Fruit fly (Drosophila melanogaster) whole organism, embryonic: ENCODE results near the gene APP-BP1.

ENCODE experiments used
- Abd-B ChIP-seq: fragments of 200-800 bp; sonication (Bioruptor generic); optimal IDR thresholded peaks from 2 replicates; lab custom pipeline; 2018; ENCODE audit warnings: missing biosample characterization, mild to moderate bottlenecking, missing genetic modification characterization, moderate library complexity
- CG12155 ChIP-seq: fragments of 200-800 bp; sonication (Bioruptor generic); optimal IDR thresholded peaks from 3 replicates; lab custom pipeline; 2016; ENCODE audit warnings: missing biosample characterization, missing genetic modification characterization
- CG13775 ChIP-seq: fragments of 200-800 bp; sonication (Bioruptor generic); optimal IDR thresholded peaks from 3 replicates; lab custom pipeline; 2017; ENCODE audit warnings: missing biosample characterization, mild to moderate bottlenecking, missing genetic modification characterization
- CG1529 ChIP-seq: fragments of 200-800 bp; sonication (Bioruptor generic); optimal IDR thresholded peaks from 3 replicates; lab custom pipeline; 2018; ENCODE audit warnings: missing biosample characterization, missing genetic modification characterization
- CG18262 ChIP-seq: fragments of 200-800 bp; optimal IDR thresholded peaks from 3 replicates; lab custom pipeline; 2019; ENCODE audit warnings: missing biosample characterization, mild to moderate bottlenecking, missing genetic modification characterization, moderate library complexity
- CG30020 ChIP-seq: fragments of 200-800 bp; optimal IDR thresholded peaks from 2 replicates; lab custom pipeline; 2019; ENCODE audit warnings: missing biosample characterization, mild to moderate bottlenecking, missing genetic modification characterization, moderate library complexity
- CG34224 ChIP-seq: fragments of 200-800 bp; sonication (Bioruptor generic); IDR thresholded peaks from 3 replicates; pipeline ENCODE4 v1.3.6; 2022; ENCODE audit warnings: missing biosample characterization, missing genetic modification characterization; ENCODE audit not compliant: partially characterized antibody
- CG34422 ChIP-seq: fragments of 200-800 bp; sonication (Bioruptor generic); IDR thresholded peaks from 3 replicates; pipeline ENCODE4 v1.3.6; 2022; ENCODE audit warnings: missing biosample characterization, missing genetic modification characterization
- CG43689 ChIP-seq: fragments of 200-800 bp; sonication (Bioruptor generic); IDR thresholded peaks from 2 replicates; pipeline ENCODE4 v1.3.6; 2022; ENCODE audit warnings: missing biosample characterization, missing genetic modification characterization
- CG6683 ChIP-seq: fragments of 200-800 bp; sonication (Bioruptor generic); optimal IDR thresholded peaks from 2 replicates; lab custom pipeline; 2017; ENCODE audit warnings: missing biosample characterization, mild to moderate bottlenecking, missing genetic modification characterization, missing genetic modification reagents
- CG7357 ChIP-seq: fragments of 200-800 bp; sonication (Bioruptor generic); IDR thresholded peaks from 3 replicates; pipeline ENCODE4 v1.3.6; 2022; ENCODE audit warnings: missing biosample characterization, missing genetic modification characterization
- CG7556 ChIP-seq: fragments of 200-800 bp; sonication (Bioruptor generic); optimal IDR thresholded peaks from 2 replicates; lab custom pipeline; 2017; ENCODE audit warnings: missing biosample characterization, mild to moderate bottlenecking, missing genetic modification characterization
- CG7786 ChIP-seq: fragments of 200-800 bp; sonication (Bioruptor generic); optimal IDR thresholded peaks from 2 replicates; lab custom pipeline; 2016; ENCODE audit warnings: missing biosample characterization, missing genetic modification characterization
- CG7963 ChIP-seq: fragments of 200-800 bp; sonication (Bioruptor generic); IDR thresholded peaks from 3 replicates; pipeline ENCODE4 v1.3.6; 2022; ENCODE audit warnings: missing biosample characterization, missing genetic modification characterization; ENCODE audit not compliant: partially characterized antibody
- CG8089 ChIP-seq: fragments of 200-800 bp; sonication (Bioruptor generic); optimal IDR thresholded peaks from 3 replicates; lab custom pipeline; 2016; ENCODE audit warnings: missing biosample characterization, missing genetic modification characterization
- CG8944 ChIP-seq: fragments of 200-800 bp; sonication (Bioruptor generic); optimal IDR thresholded peaks from 3 replicates; lab custom pipeline; 2016; ENCODE audit warnings: missing biosample characterization, missing genetic modification characterization
- CG9817 ChIP-seq: fragments of 200-800 bp; sonication (Bioruptor generic); optimal IDR thresholded peaks from 2 replicates; lab custom pipeline; 2018; ENCODE audit warnings: missing biosample characterization, mild to moderate bottlenecking, missing genetic modification characterization, moderate library complexity
- CkIIα-i1 ChIP-seq: fragments of 200-800 bp; sonication (Bioruptor generic); IDR thresholded peaks from 2 replicates; pipeline ENCODE4 v1.3.6; 2022; ENCODE audit warnings: missing biosample characterization, missing genetic modification characterization
- Dek ChIP-seq: fragments of 200-800 bp; sonication (Bioruptor generic); optimal IDR thresholded peaks from 3 replicates; lab custom pipeline; 2019; ENCODE audit warnings: missing biosample characterization, mild to moderate bottlenecking, missing genetic modification characterization, moderate library complexity
- Lpt ChIP-seq: fragments of >200 bp; optimal IDR thresholded peaks from 2 replicates; lab custom pipeline; 2018; ENCODE audit warnings: missing biosample characterization, missing genetic modification characterization
- Meics ChIP-seq: fragments of 200-800 bp; sonication (Bioruptor generic); optimal IDR thresholded peaks from 2 replicates; lab custom pipeline; 2017; ENCODE audit warnings: missing biosample characterization, mild to moderate bottlenecking, missing genetic modification characterization
- Mrtf ChIP-seq: fragments of 200-800 bp; sonication (Bioruptor generic); IDR thresholded peaks from 3 replicates; pipeline ENCODE4 v1.3.6; 2022; ENCODE audit warnings: missing biosample characterization, missing genetic modification characterization
- NC2α ChIP-seq: fragments of 200-800 bp; sonication (Bioruptor generic); optimal IDR thresholded peaks from 2 replicates; lab custom pipeline; 2016; ENCODE audit warnings: missing biosample characterization, missing genetic modification characterization
- NC2β ChIP-seq: fragments of 200-800 bp; sonication (Bioruptor generic); optimal IDR thresholded peaks from 2 replicates; lab custom pipeline; 2016; ENCODE audit warnings: missing biosample characterization, missing genetic modification characterization
- Neu2 ChIP-seq: fragments of 200-800 bp; sonication (Bioruptor generic); optimal IDR thresholded peaks from 3 replicates; lab custom pipeline; 2016; ENCODE audit warnings: missing biosample characterization, missing genetic modification characterization, borderline replicate concordance
- Oaz ChIP-seq: fragments of 200-800 bp; sonication (Bioruptor generic); IDR thresholded peaks from 2 replicates; pipeline ENCODE4 v1.3.6; 2022; ENCODE audit warnings: missing biosample characterization, missing genetic modification characterization
- Optix ChIP-seq: fragments of 200-800 bp; sonication (Bioruptor generic); IDR thresholded peaks from 3 replicates; pipeline ENCODE4 v1.3.6; 2022; ENCODE audit warnings: missing biosample characterization, missing genetic modification characterization
- Side ChIP-seq: fragments of 200-800 bp; sonication (Bioruptor generic); optimal IDR thresholded peaks from 2 replicates; lab custom pipeline; 2016; ENCODE audit warnings: missing biosample characterization, missing genetic modification characterization
- TFAM ChIP-seq: fragments of 200-800 bp; sonication (Bioruptor generic); optimal IDR thresholded peaks from 2 replicates; lab custom pipeline; 2017; ENCODE audit warnings: missing biosample characterization, missing genetic modification characterization, inconsistent platforms
- Trl ChIP-seq, 3 experiments: fragments of >200 bp in 2 of 3; fragments of 200-800 bp in 1 of 3; sonication (Bioruptor generic) in 1 of 3; optimal IDR thresholded peaks; 2 replicates in 1 of 3; 3 replicates in 2 of 3; lab custom pipeline; 2016 to 2017; ENCODE audit warnings: missing biosample characterization in 1 of 3, missing genetic modification characterization in 1 of 3
- Xbp1 ChIP-seq: fragments of 200-800 bp; sonication (Bioruptor generic); optimal IDR thresholded peaks from 3 replicates; lab custom pipeline; 2016; ENCODE audit warnings: missing biosample characterization, mild to moderate bottlenecking, missing genetic modification characterization
- dati ChIP-seq: fragments of 200-800 bp; sonication (Bioruptor generic); IDR thresholded peaks from 2 replicates; pipeline ENCODE4 v1.3.6; 2022; ENCODE audit warnings: missing biosample characterization, missing genetic modification characterization
- fu2 ChIP-seq: fragments of 200-800 bp; sonication (Bioruptor generic); optimal IDR thresholded peaks from 2 replicates; lab custom pipeline; 2016; ENCODE audit warnings: missing biosample characterization, missing genetic modification characterization
- gro ChIP-seq: fragments of 200-800 bp; sonication (Bioruptor generic); optimal IDR thresholded peaks from 2 replicates; lab custom pipeline; 2016; ENCODE audit warnings: missing biosample characterization, missing genetic modification characterization
- kni ChIP-seq: fragments of 200-800 bp; sonication (Bioruptor generic); optimal IDR thresholded peaks from 3 replicates; lab custom pipeline; 2017; ENCODE audit warnings: mild to moderate bottlenecking, missing biosample characterization, missing genetic modification reagents, missing genetic modification characterization
- mam ChIP-seq: fragments of 200-800 bp; sonication (Bioruptor generic); optimal IDR thresholded peaks from 3 replicates; lab custom pipeline; 2016; ENCODE audit warnings: missing biosample characterization, missing genetic modification characterization
- pfk ChIP-seq: fragments of 200-800 bp; sonication (Bioruptor generic); optimal IDR thresholded peaks from 2 replicates; lab custom pipeline; 2018; ENCODE audit warnings: missing biosample characterization, mild to moderate bottlenecking, missing genetic modification characterization, moderate library complexity
- pros ChIP-seq: fragments of 200-800 bp; sonication (Bioruptor generic); optimal IDR thresholded peaks from 3 replicates; lab custom pipeline; 2019; ENCODE audit warnings: missing biosample characterization, mild to moderate bottlenecking, missing genetic modification characterization, moderate library complexity
- pum ChIP-seq: fragments of 200-800 bp; sonication (Bioruptor generic); optimal IDR thresholded peaks from 2 replicates; lab custom pipeline; 2016; ENCODE audit warnings: missing biosample characterization, missing genetic modification characterization
- pzg ChIP-seq: fragments of 200-800 bp; sonication (Bioruptor generic); optimal IDR thresholded peaks from 3 replicates; lab custom pipeline; 2018; ENCODE audit warnings: missing biosample characterization, mild to moderate bottlenecking, missing genetic modification characterization, moderate library complexity
- sd ChIP-seq: fragments of 200-800 bp; sonication (Bioruptor generic); optimal IDR thresholded peaks from 3 replicates; lab custom pipeline; 2018; ENCODE audit warnings: missing biosample characterization, mild to moderate bottlenecking, missing genetic modification characterization, moderate library complexity
- seq ChIP-seq: fragments of 200-800 bp; sonication (Bioruptor generic); IDR thresholded peaks from 2 replicates; pipeline ENCODE4 v1.3.6; 2022; ENCODE audit warnings: missing biosample characterization, missing genetic modification characterization
- shn ChIP-seq: fragments of 200-800 bp; sonication (Bioruptor generic); optimal IDR thresholded peaks from 3 replicates; lab custom pipeline; 2016; ENCODE audit warnings: missing biosample characterization, missing genetic modification characterization
- sisA ChIP-seq: fragments of 200-800 bp; sonication (Bioruptor generic); IDR thresholded peaks from 2 replicates; pipeline ENCODE4 v1.3.6; 2022; ENCODE audit warnings: missing biosample characterization, missing genetic modification characterization
- slp2 ChIP-seq: fragments of 200-800 bp; sonication (Bioruptor generic); optimal IDR thresholded peaks from 2 replicates; lab custom pipeline; 2016; ENCODE audit warnings: missing biosample characterization, missing genetic modification characterization
- sna ChIP-seq: fragments of 200-800 bp; sonication (Bioruptor generic); IDR thresholded peaks from 2 replicates; pipeline ENCODE4 v1.3.6; 2022; ENCODE audit warnings: missing biosample characterization, missing genetic modification characterization; ENCODE audit not compliant: partially characterized antibody
- stwl ChIP-seq: fragments of 200-800 bp; sonication (Bioruptor generic); optimal IDR thresholded peaks from 3 replicates; lab custom pipeline; 2018; ENCODE audit warnings: missing biosample characterization, mild to moderate bottlenecking, missing genetic modification characterization, moderate library complexity
- tna ChIP-seq: fragments of 200-800 bp; sonication (Bioruptor generic); IDR thresholded peaks from 2 replicates; pipeline ENCODE4 v1.3.6; 2022; ENCODE audit warnings: missing biosample characterization, missing genetic modification characterization; ENCODE audit not compliant: partially characterized antibody
- zfh2 ChIP-seq: fragments of 200-800 bp; sonication (Bioruptor generic); optimal IDR thresholded peaks from 2 replicates; lab custom pipeline; 2016; ENCODE audit warnings: missing biosample characterization, missing genetic modification characterization

Gene APP-BP1

dm6 chr3L:11091943-11092609 is 6.1 kb upstream of the APP-BP1 start (continued):
- TF ChIP-seq kni (GFP tag; lab: Kevin White, UChicago) (peak; percentile 79), pfk (GFP tag; lab: Kevin White, UChicago) (no peak), Lpt (GFP tag; lab: Kevin White, UChicago) (no peak), CG34224 (GFP tag; lab: Robert Waterston, UW) (no peak), Trl (optimal IDR thresholded peaks at IDR 0.05; lab: Kevin White, UChicago) (no peak), Trl (GFP tag; optimal IDR thresholded peaks at IDR 0.05; lab: Kevin White, UChicago) (peak; percentile 68), Neu2 (GFP tag; lab: Kevin White, UChicago) (no peak), CkIIα-i1 (no peak), shn (peak; percentile 51), NC2α (GFP tag; lab: Kevin White, UChicago) (no peak), pros (GFP tag; lab: Kevin White, UChicago) (no peak), pzg (GFP tag; lab: Kevin White, UChicago) (peak; percentile 41), slp2 (GFP tag; lab: Kevin White, UChicago) (no peak), CG7357 (GFP tag; lab: Robert Waterston, UW) (no peak), CG7786 (GFP tag; lab: Kevin White, UChicago) (peak; percentile 31), TFAM (GFP tag; lab: Kevin White, UChicago) (no peak), seq (no peak), sd (tag; lab: Kevin White, UChicago) (peak; percentile 34), tna (GFP tag; lab: Robert Waterston, UW) (no peak), Xbp1 (GFP tag; lab: Kevin White, UChicago) (peak; percentile 51), Mrtf (peak; percentile 62; the same call in 2 of the 3 replicates), dati (GFP tag; lab: Robert Waterston, UW) (no peak), CG8944 (GFP tag; lab: Kevin White, UChicago) (peak; percentile 53), CG7556 (GFP tag; lab: Kevin White, UChicago) (peak; percentile 5), CG1529 (GFP tag; lab: Kevin White, UChicago) (peak; percentile 3), CG8089 (GFP tag; lab: Kevin White, UChicago) (peak; percentile 34), mam (GFP tag; lab: Kevin White, UChicago) (peak; percentile 64), stwl (tag; lab: Kevin White, UChicago) (peak; percentile 85), CG9817 (tag; lab: Kevin White, UChicago) (peak; percentile 10), sna (GFP tag; lab: Robert Waterston, UW) (no peak), zfh2 (GFP tag; lab: Kevin White, UChicago) (peak; percentile 51), CG7963 (GFP tag; lab: Robert Waterston, UW) (0 out of 3 replicates have a peak, but pooled peaks have one; percentile 13), fu2 (GFP tag; lab: Kevin White, UChicago) (peak; percentile 34), CG43689 (GFP tag; lab: Robert Waterston, UW) (no peak), Abd-B (GFP tag; lab: Kevin White, UChicago) (peak; percentile 28), Meics (peak; percentile 41), Side (GFP tag; lab: Kevin White, UChicago) (peak; percentile 76), gro (GFP tag; lab: Kevin White, UChicago) (peak; percentile 47), CG6683 (GFP tag; lab: Kevin White, UChicago) (no peak), Dek (tag; lab: Kevin White, UChicago) (peak; percentile 2), CG13775 (peak; percentile 7), CG12155 (GFP tag; lab: Kevin White, UChicago) (peak; percentile 57), CG18262 (peak; percentile 45), CG30020 (tag; lab: Kevin White, UChicago) (no peak), CG34422 (GFP tag; lab: Robert Waterston, UW) (peak; percentile 58; the same call in 2 of the 3 replicates), NC2β (peak; percentile 60), Oaz (GFP tag; lab: Robert Waterston, UW) (no peak), sisA (GFP tag; lab: Robert Waterston, UW) (no peak), pum (GFP tag; lab: Kevin White, UChicago) (peak; percentile 61), Optix (GFP tag; lab: Robert Waterston, UW) (no peak)
